Fruit fly (Drosophila melanogaster) Kc167 (cell line): ENCODE results near the gene Lcp65Ae.

Source experiments
- Myc ChIP-seq: fragments of >200 bp; optimal IDR thresholded peaks from 2 replicates; lab custom pipeline; 2017; ENCODE audit warnings: missing external identifiers
- Sin3A ChIP-seq: fragments of >200 bp; optimal IDR thresholded peaks from 2 replicates; lab custom pipeline; 2018; ENCODE audit warnings: missing external identifiers
- h ChIP-seq: fragments of >200 bp; optimal IDR thresholded peaks from 3 replicates; lab custom pipeline; 2018; ENCODE audit warnings: missing external identifiers
- insv ChIP-seq: fragments of >200 bp; optimal IDR thresholded peaks from 3 replicates; lab custom pipeline; 2018; ENCODE audit warnings: missing external identifiers
- psq ChIP-seq: fragments of >200 bp; optimal IDR thresholded peaks from 2 replicates; lab custom pipeline; 2017; ENCODE audit warnings: missing external identifiers
- ttk ChIP-seq: sonication (Bioruptor generic); optimal IDR thresholded peaks from 2 replicates; lab custom pipeline; 2017; ENCODE audit warnings: missing external identifiers

DNA sequence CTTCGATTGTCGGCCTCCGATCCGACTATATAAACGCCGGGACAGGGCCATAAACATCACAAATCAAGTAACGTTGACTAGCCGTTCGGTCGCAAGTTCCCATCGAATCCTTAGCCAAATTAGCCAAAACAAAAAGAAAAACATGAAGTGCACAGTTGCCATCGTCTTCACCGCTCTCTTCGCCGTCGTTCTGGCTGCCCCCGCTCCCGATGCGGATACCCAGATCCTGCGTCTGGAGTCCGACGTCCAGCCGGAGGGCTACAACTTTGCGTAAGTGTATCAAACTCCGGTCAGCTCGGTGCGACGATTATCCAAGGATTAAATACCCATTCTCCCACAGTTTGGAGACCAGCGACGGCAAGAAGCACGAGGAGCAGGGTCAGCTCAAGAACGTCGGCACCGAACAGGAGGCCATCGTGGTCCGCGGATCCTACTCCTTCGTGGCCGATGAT, 6.9 kb upstream of the Lcp65Ae start, which contains the start of gene Lcp65Ac:
- TF ChIP-seq h (lab: Kevin White, UChicago), result no peak
- TF ChIP-seq ttk (lab: Kevin White, UChicago), result no peak
- no peak for TF ChIP-seq psq (lab: Kevin White, UChicago)
- TF ChIP-seq insv, result no peak
- TF ChIP-seq Myc (lab: Kevin White, UChicago), result no peak
- no peak for TF ChIP-seq Sin3A (lab: Kevin White, UChicago)
